Worm (Caenorhabditis elegans) whole organism, young adult: ENCODE data around the gene H10E21.4.

ENCODE experiments used
- Y95B8A.8 ChIP-seq: fragments of 200-800 bp; sonication (Bioruptor generic); IDR thresholded peaks from 2 replicates; pipeline ENCODE4 v1.3.6; 2022; ENCODE audit warnings: missing genetic modification reagents, missing genetic modification characterization, missing compliant biosample characterization
- attf-5 ChIP-seq: fragments of 200-800 bp; sonication (Bioruptor generic); optimal IDR thresholded peaks from 2 replicates; lab custom pipeline; 2018; ENCODE audit warnings: mild to moderate bottlenecking, missing genetic modification characterization, missing compliant biosample characterization
- dpl-1 ChIP-seq: fragments of 150-350 bp; optimal IDR thresholded peaks from 2 replicates; lab custom pipeline; 2014; ENCODE audit warnings: missing biosample characterization, missing genetic modification reagents, missing genetic modification characterization
- egl-18 ChIP-seq: fragments of 200-800 bp; sonication (Bioruptor generic); IDR thresholded peaks from 2 replicates; pipeline ENCODE4 v1.3.6; 2022; ENCODE audit warnings: missing genetic modification reagents, missing genetic modification characterization, missing compliant biosample characterization
- egrh-3 ChIP-seq: fragments of 200-800 bp; sonication (Bioruptor generic); IDR thresholded peaks from 2 replicates; pipeline ENCODE4 v1.3.6; 2022; ENCODE audit warnings: missing genetic modification reagents, missing genetic modification characterization, missing compliant biosample characterization
- snpc-4 ChIP-seq, 5 experiments: fragments of 150-350 bp in 1 of 5; sonication (generic microtip) in 4 of 5; optimal IDR thresholded peaks; 2 replicates each; lab custom pipeline; 2014 to 2018; ENCODE audit warnings: missing genetic modification characterization in 5 of 5, missing biosample characterization in 3 of 5, antibody characterized with exemption in 2 of 5, mild to moderate bottlenecking in 2 of 5, missing compliant biosample characterization in 2 of 5, missing genotype in 2 of 5, moderate library complexity in 2 of 5, missing genetic modification reagents in 1 of 5

ce11 chrIII:48329-48728, 28.9 kb upstream of the H10E21.4 start:
- TF ChIP-seq dpl-1 (GFP tag; lab: Kevin White, UChicago) (no peak), snpc-4 (GFP tag; optimal IDR thresholded peaks at IDR 0.05; lab: Kevin White, UChicago) (no peak), snpc-4 (tag; optimal IDR thresholded peaks at IDR 0.05; lab: Kevin White, UChicago) (no peak), Y95B8A.8 (no peak), egrh-3 (GFP tag; lab: Robert Waterston, UW) (peak; percentile 89), attf-5 (no peak), egl-18 (GFP tag; lab: Robert Waterston, UW) (no peak)
